Worm (Caenorhabditis elegans) whole organism, L3 larva: Measurements from ENCODE around the gene F25E5.5.

Experiments
- R02D3.7 ChIP-seq: fragments of 150-350 bp; optimal IDR thresholded peaks from 2 replicates; lab custom pipeline; 2014; ENCODE audit warnings: missing biosample characterization, missing genetic modification characterization
- ZK546.5 ChIP-seq: sonication (generic microtip); optimal IDR thresholded peaks from 2 replicates; lab custom pipeline; 2017; ENCODE audit warnings: missing biosample characterization, missing genetic modification characterization
- ama-1 ChIP-seq: fragments of 150-350 bp; optimal IDR thresholded peaks from 2 replicates; lab custom pipeline; 2018
- ceh-28 ChIP-seq: fragments of 150-350 bp; optimal IDR thresholded peaks from 2 replicates; lab custom pipeline; 2014; ENCODE audit warnings: missing biosample characterization, missing genetic modification reagents, missing genetic modification characterization
- ceh-9 ChIP-seq: sonication (generic microtip); optimal IDR thresholded peaks from 2 replicates; lab custom pipeline; 2018; ENCODE audit warnings: missing biosample characterization, missing genetic modification characterization
- daf-12 ChIP-seq: fragments of 150-350 bp; optimal IDR thresholded peaks from 2 replicates; lab custom pipeline; 2014; ENCODE audit warnings: missing biosample characterization, missing genetic modification reagents, missing genetic modification characterization
- egl-27 ChIP-seq: sonication (generic microtip); optimal IDR thresholded peaks from 4 replicates; lab custom pipeline; 2017; ENCODE audit warnings: missing biosample characterization, missing genetic modification reagents, missing genetic modification characterization
- egl-5 ChIP-seq: fragments of 150-350 bp; optimal IDR thresholded peaks from 2 replicates; lab custom pipeline; 2017; ENCODE audit warnings: missing biosample characterization, missing genetic modification reagents, missing genetic modification characterization, inconsistent platforms
- elt-1 ChIP-seq: fragments of 150-350 bp; optimal IDR thresholded peaks from 2 replicates; lab custom pipeline; 2014; ENCODE audit warnings: missing biosample characterization, missing genetic modification characterization
- elt-3 ChIP-seq, 3 experiments: fragments of 150-350 bp in 1 of 3; sonication (generic microtip) in 2 of 3; optimal IDR thresholded peaks; 2 replicates in 2 of 3; 4 replicates in 1 of 3; lab custom pipeline; 2014 to 2017; ENCODE audit warnings: missing biosample characterization in 3 of 3, missing genetic modification characterization in 3 of 3
- fkh-2 ChIP-seq: fragments of 150-350 bp; optimal IDR thresholded peaks from 2 replicates; lab custom pipeline; 2014; ENCODE audit warnings: missing biosample characterization, missing genetic modification reagents, missing genetic modification characterization
- hmg-11 ChIP-seq: sonication (generic microtip); optimal IDR thresholded peaks from 2 replicates; lab custom pipeline; 2016; ENCODE audit warnings: missing genetic modification characterization, missing compliant biosample characterization
- jun-1 ChIP-seq: fragments of 150-350 bp; optimal IDR thresholded peaks from 2 replicates; lab custom pipeline; 2014; ENCODE audit warnings: missing biosample characterization, missing genetic modification reagents, missing genetic modification characterization
- lsy-12 ChIP-seq: sonication (generic microtip); optimal IDR thresholded peaks from 2 replicates; lab custom pipeline; 2016; ENCODE audit warnings: mild to moderate bottlenecking, missing genetic modification characterization, missing compliant biosample characterization
- mml-1 ChIP-seq: fragments of 150-350 bp; sonication (generic microtip); optimal IDR thresholded peaks from 3 replicates; lab custom pipeline; 2014; ENCODE audit warnings: missing biosample characterization, missing genetic modification characterization
- nfya-1 ChIP-seq: sonication (generic microtip); optimal IDR thresholded peaks from 2 replicates; lab custom pipeline; 2017; ENCODE audit warnings: missing genetic modification characterization, mild to moderate bottlenecking, missing compliant biosample characterization, antibody characterized with exemption, moderate library complexity; ENCODE audit not compliant: insufficient read depth
- nhr-12 ChIP-seq: fragments of 150-350 bp; optimal IDR thresholded peaks from 2 replicates; lab custom pipeline; 2014; ENCODE audit warnings: missing biosample characterization, missing genetic modification characterization
- nhr-23 ChIP-seq: fragments of 150-350 bp; optimal IDR thresholded peaks from 2 replicates; lab custom pipeline; 2014; ENCODE audit warnings: missing biosample characterization, missing genetic modification reagents, missing genetic modification characterization
- nhr-237 ChIP-seq: fragments of 150-350 bp; optimal IDR thresholded peaks from 2 replicates; lab custom pipeline; 2014; ENCODE audit warnings: missing biosample characterization, missing genetic modification characterization
- nhr-25 ChIP-seq: sonication (generic microtip); optimal IDR thresholded peaks from 2 replicates; lab custom pipeline; 2017; ENCODE audit warnings: missing biosample characterization, missing genetic modification characterization
- nhr-43 ChIP-seq: sonication (generic microtip); optimal IDR thresholded peaks from 2 replicates; lab custom pipeline; 2016; ENCODE audit warnings: mild to moderate bottlenecking, missing genetic modification characterization, missing compliant biosample characterization; ENCODE audit not compliant: poor library complexity, severe bottlenecking
- nhr-67 ChIP-seq: fragments of 150-350 bp; optimal IDR thresholded peaks from 2 replicates; lab custom pipeline; 2014; ENCODE audit warnings: missing biosample characterization, missing genetic modification characterization
- skn-1 ChIP-seq: fragments of 150-350 bp; optimal IDR thresholded peaks from 2 replicates; lab custom pipeline; 2014; ENCODE audit warnings: missing biosample characterization, missing genetic modification characterization
- tbx-2 ChIP-seq: sonication (generic microtip); optimal IDR thresholded peaks from 2 replicates; lab custom pipeline; 2016; ENCODE audit warnings: mild to moderate bottlenecking, missing genetic modification characterization, missing compliant biosample characterization
- unc-39 ChIP-seq: sonication (generic microtip); optimal IDR thresholded peaks from 4 replicates; lab custom pipeline; 2017; ENCODE audit warnings: missing biosample characterization, missing genetic modification characterization
- unc-62 ChIP-seq: fragments of 150-350 bp; sonication (generic microtip); optimal IDR thresholded peaks from 4 replicates; lab custom pipeline; 2014; ENCODE audit warnings: missing biosample characterization, missing genetic modification reagents, missing genetic modification characterization
- ztf-11 ChIP-seq: fragments of 150-350 bp; optimal IDR thresholded peaks from 2 replicates; lab custom pipeline; 2014; ENCODE audit warnings: missing biosample characterization, missing genetic modification characterization

Gene F25E5.5

ce11 chrV:7414909-7415308, 32.2 kb upstream of the F25E5.5 start, which contains the start of gene F18E3.12:
Gene F18E3.12, plus strand, starts transcription at chrV:7414985.
- TF ChIP-seq ceh-9 (tag; lab: Kevin White, UChicago) (no peak), unc-62 (GFP tag; lab: Kevin White, UChicago) (no peak), egl-27 (tag; lab: Kevin White, UChicago) (no peak), ama-1 (peak; percentile 83), nhr-12 (tag; lab: Kevin White, UChicago) (no peak)

- TF ChIP-seq jun-1 (tag; lab: Kevin White, UChicago) (peak; percentile 37), R02D3.7 (tag; lab: Kevin White, UChicago) (no peak), nhr-25 (peak; percentile 92), ama-1 (peak; percentile 93), elt-3 (tag; optimal IDR thresholded peaks at IDR 0.05; lab: Kevin White, UChicago) (peak; percentile 33 to 44 (median 38)), nhr-43 (tag; lab: Kevin White, UChicago) (peak; percentile 93), egl-27 (tag; lab: Kevin White, UChicago) (peak; percentile 22), lsy-12 (tag; lab: Kevin White, UChicago) (peak; percentile 7), tbx-2 (tag; lab: Kevin White, UChicago) (peak; percentile 34), nfya-1 (tag; lab: Kevin White, UChicago) (no peak), nhr-23 (tag; lab: Kevin White, UChicago) (peak; percentile 85)
Observed at ce11 chrV:7415780-7416428, 31.2 kb upstream of the F25E5.5 start, which contains the start of gene F18E3.13. Gene F18E3.13, plus strand, starts transcription at chrV:7416164.

ce11 chrV:7416569-7416968, 30.5 kb upstream of the F25E5.5 start:
- TF ChIP-seq elt-1 (tag; lab: Kevin White, UChicago) (no peak), egl-5 (tag; lab: Kevin White, UChicago) (no peak), ama-1 (peak; percentile 57), nhr-23 (tag; lab: Kevin White, UChicago) (peak; percentile 7), skn-1 (tag; lab: Kevin White, UChicago) (no peak), daf-12 (no peak), nhr-237 (tag; lab: Kevin White, UChicago) (no peak), nhr-43 (tag; lab: Kevin White, UChicago) (peak; percentile 20), ceh-28 (no peak)

DNA sequence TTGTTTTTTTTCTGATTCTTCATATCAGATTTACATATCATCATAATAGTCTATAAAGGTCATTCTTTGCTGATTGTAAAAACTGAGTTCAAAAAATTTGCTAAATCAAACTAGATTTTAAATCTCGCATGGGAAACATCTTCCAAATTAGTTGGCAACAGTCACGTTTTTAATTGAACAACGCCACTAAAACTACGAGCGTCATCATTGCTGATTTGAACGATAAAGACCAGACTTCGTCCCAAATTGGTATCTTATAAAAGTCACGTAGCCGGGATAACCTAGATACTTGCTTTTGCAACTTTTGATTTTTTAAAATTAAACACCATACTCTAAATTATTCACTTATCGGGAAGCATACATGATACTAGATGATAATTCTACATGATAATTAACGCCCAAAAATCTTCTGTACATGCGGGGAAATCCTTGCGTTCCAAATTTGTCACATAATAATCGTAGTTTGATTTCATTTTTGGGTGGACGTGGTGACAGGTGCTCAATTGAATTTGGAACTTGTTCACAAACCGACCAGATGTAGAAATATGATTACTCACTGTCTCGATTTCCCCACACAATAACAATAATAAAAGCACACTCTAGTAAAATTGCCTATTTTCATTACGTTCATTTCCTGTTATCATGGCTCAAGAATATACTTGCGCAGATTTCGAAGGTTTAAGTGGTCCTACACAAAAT, 29.9 kb upstream of the F25E5.5 start, which contains the start of gene srw-67:
Gene srw-67, plus strand, starts transcription at position 643 of the 699 bp plus-strand sequence.
- no peak for TF ChIP-seq nhr-25
- TF ChIP-seq nhr-43 (tag; lab: Kevin White, UChicago), result peak; percentile 62

ce11 chrV:7420162-7420561, 26.9 kb upstream of the F25E5.5 start, which contains the start of gene srxa-4:
Gene srxa-4, plus strand, starts transcription at chrV:7420462.
- no peak for TF ChIP-seq R02D3.7 (tag; lab: Kevin White, UChicago)
- TF ChIP-seq tbx-2 (tag; lab: Kevin White, UChicago), result no peak
- TF ChIP-seq ceh-9 (tag; lab: Kevin White, UChicago), result no peak
- no peak for TF ChIP-seq nhr-43 (tag; lab: Kevin White, UChicago)
- no peak for TF ChIP-seq ZK546.5
- no peak for TF ChIP-seq mml-1 (tag; lab: Kevin White, UChicago)
- no peak for TF ChIP-seq elt-3 (tag; optimal IDR thresholded peaks at IDR 0.05; lab: Kevin White, UChicago)

DNA sequence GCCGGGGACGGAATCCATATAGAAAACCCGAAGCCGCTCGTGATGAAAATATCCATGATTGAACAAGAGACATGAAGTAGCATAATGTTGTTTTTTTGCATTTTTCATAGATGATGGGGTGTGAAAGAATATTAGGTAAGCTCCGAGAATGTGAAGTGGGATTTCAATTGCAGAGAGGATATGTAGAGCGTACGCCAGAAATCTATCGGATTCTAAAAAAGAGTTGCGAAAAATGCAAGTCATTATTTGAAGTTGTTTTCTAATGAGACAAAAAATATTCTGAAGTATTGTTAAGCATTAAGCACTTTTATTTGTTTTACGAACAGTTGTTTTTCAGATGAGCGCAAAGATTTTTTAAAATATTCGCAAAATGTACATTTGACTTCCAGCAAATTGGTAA, 22.7 kb upstream of the F25E5.5 start, which contains the start of gene F18E3.10:
Gene F18E3.10, minus strand, starts transcription at position 101 of the 400 bp plus-strand sequence.
- TF ChIP-seq unc-39 (no peak), fkh-2 (tag; lab: Kevin White, UChicago) (no peak), skn-1 (tag; lab: Kevin White, UChicago) (no peak), R02D3.7 (tag; lab: Kevin White, UChicago) (no peak), lsy-12 (tag; lab: Kevin White, UChicago) (no peak), nhr-25 (no peak), ztf-11 (tag; lab: Kevin White, UChicago) (no peak), nhr-23 (tag; lab: Kevin White, UChicago) (no peak), nhr-12 (tag; lab: Kevin White, UChicago) (no peak), hmg-11 (tag; lab: Kevin White, UChicago) (no peak), nhr-67 (tag; lab: Kevin White, UChicago) (no peak)
